Fruit fly (Drosophila melanogaster) whole organism, embryonic: ENCODE data around the gene CG2931.

Experiments
- Antp ChIP-seq: fragments of 200-800 bp; sonication (Bioruptor generic); optimal IDR thresholded peaks from 3 replicates; lab custom pipeline; 2016; ENCODE audit warnings: missing biosample characterization, missing genetic modification characterization
- Atf-2 ChIP-seq: fragments of 200-800 bp; sonication (Bioruptor generic); optimal IDR thresholded peaks from 2 replicates; lab custom pipeline; 2016; ENCODE audit warnings: missing biosample characterization, missing genetic modification characterization
- CG10959 ChIP-seq: fragments of 200-800 bp; sonication (Bioruptor generic); IDR thresholded peaks from 2 replicates; pipeline ENCODE4 v1.3.6; 2022; ENCODE audit warnings: missing biosample characterization, missing genetic modification characterization
- CG11247 ChIP-seq: fragments of 200-800 bp; sonication (Bioruptor generic); IDR thresholded peaks from 2 replicates; pipeline ENCODE4 v1.3.6; 2022; ENCODE audit warnings: missing biosample characterization, missing genetic modification characterization
- CG12219 ChIP-seq: fragments of 200-800 bp; sonication (Bioruptor generic); optimal IDR thresholded peaks from 3 replicates; lab custom pipeline; 2018; ENCODE audit warnings: missing biosample characterization, mild to moderate bottlenecking, missing genetic modification characterization
- CG13287 ChIP-seq: fragments of 200-800 bp; sonication (Bioruptor generic); IDR thresholded peaks from 2 replicates; pipeline ENCODE4 v1.3.6; 2022; ENCODE audit warnings: missing biosample characterization, missing genetic modification characterization; ENCODE audit not compliant: partially characterized antibody
- CG15601 ChIP-seq: fragments of 200-800 bp; sonication (Bioruptor generic); optimal IDR thresholded peaks from 3 replicates; lab custom pipeline; 2019; ENCODE audit warnings: missing biosample characterization, mild to moderate bottlenecking, missing genetic modification characterization, moderate library complexity
- CG16813 ChIP-seq: fragments of 200-800 bp; sonication (Bioruptor generic); IDR thresholded peaks from 3 replicates; pipeline ENCODE4 v1.3.6; 2022; ENCODE audit warnings: missing biosample characterization, missing genetic modification characterization; ENCODE audit not compliant: partially characterized antibody
- CG17186 ChIP-seq: fragments of 200-800 bp; sonication (Bioruptor generic); optimal IDR thresholded peaks from 3 replicates; lab custom pipeline; 2017; ENCODE audit warnings: missing biosample characterization, missing genetic modification reagents, missing genetic modification characterization
- CG17385 ChIP-seq: fragments of 200-800 bp; sonication (Bioruptor generic); optimal IDR thresholded peaks from 3 replicates; lab custom pipeline; 2018; ENCODE audit warnings: missing biosample characterization, mild to moderate bottlenecking, missing genetic modification characterization
- CG2129 ChIP-seq: fragments of 200-800 bp; sonication (Bioruptor generic); IDR thresholded peaks from 2 replicates; pipeline ENCODE4 v1.3.6; 2022; ENCODE audit warnings: missing biosample characterization, missing genetic modification characterization; ENCODE audit not compliant: partially characterized antibody
- CG32767 ChIP-seq: fragments of 200-800 bp; sonication (Bioruptor generic); IDR thresholded peaks from 2 replicates; pipeline ENCODE4 v1.3.6; 2022; ENCODE audit warnings: missing biosample characterization, missing genetic modification characterization
- CG34376 ChIP-seq: fragments of 200-800 bp; sonication (Bioruptor generic); optimal IDR thresholded peaks from 2 replicates; lab custom pipeline; 2018; ENCODE audit warnings: missing biosample characterization, mild to moderate bottlenecking, missing genetic modification characterization
- CG4282 ChIP-seq: fragments of 200-800 bp; sonication (Bioruptor generic); optimal IDR thresholded peaks from 2 replicates; lab custom pipeline; 2016; ENCODE audit warnings: missing biosample characterization, missing genetic modification characterization
- CG6175 ChIP-seq: fragments of 200-800 bp; sonication (Bioruptor generic); IDR thresholded peaks from 3 replicates; pipeline ENCODE4 v1.3.6; 2022; ENCODE audit warnings: missing biosample characterization, missing genetic modification characterization
- CG6272 ChIP-seq: fragments of 200-800 bp; sonication (Bioruptor generic); IDR thresholded peaks from 2 replicates; pipeline ENCODE4 v1.3.6; 2022; ENCODE audit warnings: missing biosample characterization, missing genetic modification characterization
- CG8765 ChIP-seq: fragments of 200-800 bp; sonication (Bioruptor generic); IDR thresholded peaks from 2 replicates; pipeline ENCODE4 v1.3.6; 2022; ENCODE audit warnings: missing biosample characterization, missing genetic modification characterization
- CG9932 ChIP-seq: fragments of 200-800 bp; sonication (Bioruptor generic); IDR thresholded peaks from 2 replicates; pipeline ENCODE4 v1.3.6; 2022; ENCODE audit warnings: missing biosample characterization, missing genetic modification characterization
- Fer2 ChIP-seq: fragments of 200-800 bp; sonication (Bioruptor generic); optimal IDR thresholded peaks from 2 replicates; lab custom pipeline; 2018; ENCODE audit warnings: missing biosample characterization, mild to moderate bottlenecking, missing genetic modification characterization, moderate library complexity
- Med ChIP-seq: fragments of 200-800 bp; sonication (Bioruptor generic); peaks from one replicate; lab custom pipeline; 2016; ENCODE audit warnings: missing biosample characterization, missing genetic modification characterization, mild to moderate bottlenecking, inconsistent platforms, moderate library complexity
- NFAT ChIP-seq: fragments of 200-800 bp; sonication (Bioruptor generic); IDR thresholded peaks from 2 replicates; pipeline ENCODE4 v1.3.6; 2022; ENCODE audit warnings: missing biosample characterization, missing genetic modification characterization
- Optix ChIP-seq: fragments of 200-800 bp; sonication (Bioruptor generic); IDR thresholded peaks from 3 replicates; pipeline ENCODE4 v1.3.6; 2022; ENCODE audit warnings: missing biosample characterization, missing genetic modification characterization
- Ptx1 ChIP-seq: fragments of 200-800 bp; sonication (Bioruptor generic); IDR thresholded peaks from 2 replicates; pipeline ENCODE4 v1.3.6; 2022; ENCODE audit warnings: missing biosample characterization, missing genetic modification characterization
- Rfx ChIP-seq: fragments of 200-800 bp; sonication (Bioruptor generic); IDR thresholded peaks from 2 replicates; pipeline ENCODE4 v1.3.6; 2022; ENCODE audit warnings: missing biosample characterization, missing genetic modification characterization
- Scr ChIP-seq: fragments of 200-800 bp; sonication (Bioruptor generic); IDR thresholded peaks from 2 replicates; pipeline ENCODE4 v1.3.6; 2022; ENCODE audit warnings: missing biosample characterization, missing genetic modification characterization; ENCODE audit not compliant: partially characterized antibody
- Sox102F ChIP-seq: fragments of 200-800 bp; sonication (Bioruptor generic); optimal IDR thresholded peaks from 2 replicates; lab custom pipeline; 2018; ENCODE audit warnings: missing biosample characterization, mild to moderate bottlenecking, missing genetic modification characterization, moderate library complexity
- Sry-β ChIP-seq: fragments of 200-800 bp; sonication (Bioruptor generic); optimal IDR thresholded peaks from 2 replicates; lab custom pipeline; 2018; ENCODE audit warnings: missing biosample characterization, mild to moderate bottlenecking, missing genetic modification characterization, moderate library complexity
- Stat92E ChIP-seq, 3 experiments: fragments of >200 bp in 2 of 3; fragments of 200-800 bp in 1 of 3; sonication (Bioruptor generic) in 1 of 3; optimal IDR thresholded peaks; 2 replicates each; lab custom pipeline; 2017 to 2019; ENCODE audit warnings: missing biosample characterization in 3 of 3, missing genetic modification characterization in 3 of 3, mild to moderate bottlenecking in 1 of 3, moderate library complexity in 1 of 3
- caup ChIP-seq: fragments of 200-800 bp; sonication (Bioruptor generic); optimal IDR thresholded peaks from 3 replicates; lab custom pipeline; 2017; ENCODE audit warnings: missing biosample characterization, mild to moderate bottlenecking, missing genetic modification characterization, moderate library complexity; ENCODE audit not compliant: severe bottlenecking
- dpn ChIP-seq, 2 experiments: fragments of 200-800 bp; sonication (Bioruptor generic); optimal IDR thresholded peaks; 3 replicates each; lab custom pipeline; 2016; ENCODE audit warnings: missing biosample characterization in 2 of 2, missing genetic modification characterization in 2 of 2
- dysf ChIP-seq: fragments of 200-800 bp; sonication (Bioruptor generic); IDR thresholded peaks from 3 replicates; pipeline ENCODE4 v1.3.6; 2022; ENCODE audit warnings: missing biosample characterization, missing genetic modification characterization
- fu2 ChIP-seq: fragments of 200-800 bp; sonication (Bioruptor generic); optimal IDR thresholded peaks from 2 replicates; lab custom pipeline; 2016; ENCODE audit warnings: missing biosample characterization, missing genetic modification characterization
- gt ChIP-seq: fragments of 200-800 bp; sonication (Bioruptor generic); IDR thresholded peaks from 2 replicates; pipeline ENCODE4 v1.3.6; 2022; ENCODE audit warnings: missing biosample characterization, missing genetic modification characterization
- knrl ChIP-seq: fragments of 200-800 bp; sonication (Bioruptor generic); IDR thresholded peaks from 3 replicates; pipeline ENCODE4 v1.3.6; 2022; ENCODE audit warnings: missing biosample characterization, missing genetic modification characterization; ENCODE audit not compliant: partially characterized antibody
- lov ChIP-seq, 2 experiments: fragments of 200-800 bp in 1 of 2; fragments of >200 bp in 1 of 2; sonication (Bioruptor generic) in 1 of 2; IDR thresholded peaks in 1 of 2; optimal IDR thresholded peaks in 1 of 2; 2 replicates in 1 of 2; 3 replicates in 1 of 2; pipeline versions ENCODE4 v1.3.6 to Lab custom; 2017 to 2022; ENCODE audit warnings: missing biosample characterization in 1 of 2, missing genetic modification characterization in 1 of 2
- luna ChIP-seq: fragments of 200-800 bp; sonication (Bioruptor generic); optimal IDR thresholded peaks from 2 replicates; lab custom pipeline; 2016; ENCODE audit warnings: missing biosample characterization, missing genetic modification characterization
- pho ChIP-seq: fragments of 200-800 bp; sonication (Bioruptor generic); optimal IDR thresholded peaks from 2 replicates; lab custom pipeline; 2016; ENCODE audit warnings: missing biosample characterization, missing genetic modification characterization
- phol ChIP-seq: fragments of 200-800 bp; sonication (Bioruptor generic); optimal IDR thresholded peaks from 3 replicates; lab custom pipeline; 2018; ENCODE audit warnings: missing biosample characterization, mild to moderate bottlenecking, missing genetic modification characterization, moderate library complexity
- pnt ChIP-seq: fragments of 200-800 bp; sonication (Bioruptor generic); optimal IDR thresholded peaks from 3 replicates; lab custom pipeline; 2016; ENCODE audit warnings: missing biosample characterization, missing genetic modification characterization
- repo ChIP-seq: fragments of 200-800 bp; sonication (Bioruptor generic); optimal IDR thresholded peaks from 2 replicates; lab custom pipeline; 2016; ENCODE audit warnings: missing biosample characterization, missing genetic modification characterization
- run ChIP-seq: fragments of 200-800 bp; sonication (Bioruptor generic); optimal IDR thresholded peaks from 3 replicates; lab custom pipeline; 2018; ENCODE audit warnings: missing biosample characterization, mild to moderate bottlenecking, missing genetic modification characterization
- slou ChIP-seq: fragments of 200-800 bp; sonication (Bioruptor generic); optimal IDR thresholded peaks from 3 replicates; lab custom pipeline; 2016; ENCODE audit warnings: missing biosample characterization, missing genetic modification characterization
- sna ChIP-seq: fragments of 200-800 bp; sonication (Bioruptor generic); IDR thresholded peaks from 2 replicates; pipeline ENCODE4 v1.3.6; 2022; ENCODE audit warnings: missing biosample characterization, missing genetic modification characterization; ENCODE audit not compliant: partially characterized antibody
- sob ChIP-seq: fragments of 200-800 bp; sonication (Bioruptor generic); IDR thresholded peaks from 2 replicates; pipeline ENCODE4 v1.3.6; 2022; ENCODE audit warnings: missing biosample characterization, missing genetic modification characterization
- tap ChIP-seq: fragments of 200-800 bp; optimal IDR thresholded peaks from 3 replicates; lab custom pipeline; 2019; ENCODE audit warnings: missing biosample characterization, mild to moderate bottlenecking, missing genetic modification characterization, moderate library complexity
- tin ChIP-seq: fragments of 200-800 bp; sonication (Bioruptor generic); optimal IDR thresholded peaks from 3 replicates; lab custom pipeline; 2016; ENCODE audit warnings: missing biosample characterization, missing genetic modification characterization
- tx ChIP-seq: fragments of 200-800 bp; sonication (Bioruptor generic); optimal IDR thresholded peaks from 2 replicates; lab custom pipeline; 2016; ENCODE audit warnings: missing biosample characterization, missing genetic modification characterization
- vfl ChIP-seq: fragments of 200-800 bp; sonication (Bioruptor generic); optimal IDR thresholded peaks from 2 replicates; lab custom pipeline; 2016; ENCODE audit warnings: missing biosample characterization, missing genetic modification characterization

The CG2931 gene

dm6 chr3R:5587863-5588519 lies 19.6 kb upstream of the CG2931 start, which contains the start of gene CG2926 (continued):
- TF ChIP-seq CG13287 (GFP tag; lab: Robert Waterston, UW) (peak; percentile 91), Stat92E (GFP tag; optimal IDR thresholded peaks at IDR 0.05; lab: Kevin White, UChicago) (peak in 1 of 3 experiments; percentile 29), CG16813 (peak; percentile 88), knrl (peak; percentile 89), pho (GFP tag; lab: Kevin White, UChicago) (peak; percentile 60), slou (GFP tag; lab: Kevin White, UChicago) (peak; percentile 16), CG17385 (GFP tag; lab: Kevin White, UChicago) (no peak), CG8765 (GFP tag; lab: Robert Waterston, UW) (no peak), Fer2 (tag; lab: Kevin White, UChicago) (no peak), Scr (GFP tag; lab: Robert Waterston, UW) (peak; percentile 89), caup (peak; percentile 9), gt (GFP tag; lab: Robert Waterston, UW) (no peak), sna (peak; percentile 59), NFAT (GFP tag; lab: Robert Waterston, UW) (peak; percentile 56), pnt (peak; percentile 33), Rfx (GFP tag; lab: Robert Waterston, UW) (peak; percentile 78), CG6175 (GFP tag; lab: Robert Waterston, UW) (no peak), CG11247 (GFP tag; lab: Robert Waterston, UW) (peak; percentile 26; the same call in 1 of the 2 replicates), Sry-β (GFP tag; lab: Kevin White, UChicago) (no peak), CG9932 (peak; percentile 79), CG15601 (tag; lab: Kevin White, UChicago) (no peak), CG6272 (peak; percentile 62), dpn (GFP tag; optimal IDR thresholded peaks at IDR 0.05; lab: Kevin White, UChicago) (peak in 1 of 2 experiments; percentile 25), Ptx1 (GFP tag; lab: Robert Waterston, UW) (peak; percentile 51), CG34376 (GFP tag; lab: Kevin White, UChicago) (peak; percentile 15), luna (GFP tag; lab: Kevin White, UChicago) (no peak), Med (GFP tag; lab: Kevin White, UChicago) (peak; percentile 92), sob (GFP tag; lab: Robert Waterston, UW) (peak; percentile 55; the same call in 1 of the 2 replicates), Antp (GFP tag; lab: Kevin White, UChicago) (peak; percentile 16), CG4282 (GFP tag; lab: Kevin White, UChicago) (peak; percentile 15), tin (GFP tag; lab: Kevin White, UChicago) (peak; percentile 29), CG17186 (GFP tag; lab: Kevin White, UChicago) (peak; percentile 76), CG2129 (GFP tag; lab: Robert Waterston, UW) (peak; percentile 68), Sox102F (GFP tag; lab: Kevin White, UChicago) (no peak), lov (optimal IDR thresholded peaks at IDR 0.05; lab: Kevin White, UChicago) (no peak), lov (GFP tag; IDR thresholded peaks at IDR 0.05; lab: Robert Waterston, UW) (0 out of 3 replicates have a peak, but pooled peaks have one; percentile 5), run (tag; lab: Kevin White, UChicago) (no peak), CG32767 (GFP tag; lab: Robert Waterston, UW) (peak; percentile 57; the same call in 1 of the 2 replicates), tx (peak; percentile 13), Atf-2 (GFP tag; lab: Kevin White, UChicago) (peak; percentile 19), repo (GFP tag; lab: Kevin White, UChicago) (peak; percentile 16), tap (tag; lab: Kevin White, UChicago) (no peak), dysf (GFP tag; lab: Robert Waterston, UW) (peak; percentile 45; the same call in 1 of the 3 replicates), CG12219 (GFP tag; lab: Kevin White, UChicago) (no peak), fu2 (GFP tag; lab: Kevin White, UChicago) (peak; percentile 40), vfl (peak; percentile 38), CG10959 (GFP tag; lab: Robert Waterston, UW) (no peak), phol (tag; lab: Kevin White, UChicago) (peak; percentile 97), Optix (GFP tag; lab: Robert Waterston, UW) (0 out of 3 replicates have a peak, but pooled peaks have one; percentile 20)
